Worm (Caenorhabditis elegans) whole organism, young adult: ENCODE data around the gene nhl-1.

Experiments
- B0261.1 ChIP-seq: sonication (generic microtip); optimal IDR thresholded peaks from 2 replicates; lab custom pipeline; 2016; ENCODE audit warnings: mild to moderate bottlenecking, missing genetic modification characterization, moderate library complexity, missing compliant biosample characterization
- D2030.7 ChIP-seq: fragments of 200-800 bp; sonication (Bioruptor generic); IDR thresholded peaks from 2 replicates; pipeline ENCODE4 v1.3.6; 2022; ENCODE audit warnings: missing genetic modification reagents, missing genetic modification characterization, missing compliant biosample characterization
- F33H1.4 ChIP-seq: fragments of 200-800 bp; sonication (Bioruptor generic); IDR thresholded peaks from 2 replicates; pipeline ENCODE4 v1.3.6; 2022; ENCODE audit warnings: missing genetic modification reagents, missing genetic modification characterization, missing compliant biosample characterization
- F49E8.2 ChIP-seq: sonication (generic microtip); optimal IDR thresholded peaks from 3 replicates; lab custom pipeline; 2017; ENCODE audit warnings: missing genetic modification characterization, mild to moderate bottlenecking, missing compliant biosample characterization, antibody characterized with exemption, moderate library complexity; ENCODE audit not compliant: insufficient read depth
- F57A8.1 ChIP-seq: fragments of 200-800 bp; sonication (Bioruptor generic); optimal IDR thresholded peaks from 2 replicates; lab custom pipeline; 2018; ENCODE audit warnings: mild to moderate bottlenecking, missing genetic modification characterization, moderate library complexity, missing compliant biosample characterization
- T07F8.4 ChIP-seq: sonication (generic microtip); optimal IDR thresholded peaks from 2 replicates; lab custom pipeline; 2016; ENCODE audit warnings: mild to moderate bottlenecking, missing genetic modification characterization, moderate library complexity, missing compliant biosample characterization
- Y53G8AR.9 ChIP-seq: fragments of 200-800 bp; sonication (Bioruptor generic); conservative IDR thresholded peaks from 2 replicates; pipeline ENCODE4 v1.3.6; 2022; ENCODE audit warnings: missing genetic modification reagents, missing genetic modification characterization, missing compliant biosample characterization
- aptf-3 ChIP-seq: fragments of 200-800 bp; sonication (Bioruptor generic); IDR thresholded peaks from 2 replicates; pipeline ENCODE4 v1.3.6; 2022; ENCODE audit warnings: missing genetic modification characterization, missing compliant biosample characterization
- atf-7 ChIP-seq: sonication (generic microtip); optimal IDR thresholded peaks from 2 replicates; lab custom pipeline; 2017; ENCODE audit warnings: mild to moderate bottlenecking, missing genetic modification characterization, missing compliant biosample characterization
- athp-1 ChIP-seq: sonication (generic microtip); optimal IDR thresholded peaks from 2 replicates; lab custom pipeline; 2017; ENCODE audit warnings: mild to moderate bottlenecking, missing genetic modification characterization, missing compliant biosample characterization
- cebp-2 ChIP-seq: fragments of 200-800 bp; sonication (Bioruptor generic); IDR thresholded peaks from 2 replicates; pipeline ENCODE4 v1.3.6; 2022; ENCODE audit warnings: missing genetic modification characterization, missing compliant biosample characterization
- ceh-58 ChIP-seq: fragments of 200-800 bp; sonication (Bioruptor generic); IDR thresholded peaks from 2 replicates; pipeline ENCODE4 v1.3.6; 2022; ENCODE audit warnings: missing genetic modification characterization, missing compliant biosample characterization
- die-1 ChIP-seq: sonication (generic microtip); optimal IDR thresholded peaks from 2 replicates; lab custom pipeline; 2016; ENCODE audit warnings: missing genotype, mild to moderate bottlenecking, missing genetic modification characterization, missing compliant biosample characterization
- efl-1 ChIP-seq: fragments of 150-350 bp; optimal IDR thresholded peaks from 2 replicates; lab custom pipeline; 2014; ENCODE audit warnings: missing biosample characterization, missing genetic modification reagents, missing genetic modification characterization
- egrh-3 ChIP-seq: fragments of 200-800 bp; sonication (Bioruptor generic); IDR thresholded peaks from 2 replicates; pipeline ENCODE4 v1.3.6; 2022; ENCODE audit warnings: missing genetic modification reagents, missing genetic modification characterization, missing compliant biosample characterization
- ekl-4 ChIP-seq: fragments of 200-800 bp; sonication (Bioruptor generic); IDR thresholded peaks from 2 replicates; pipeline ENCODE4 v1.3.6; 2022; ENCODE audit warnings: missing genetic modification reagents, missing genetic modification characterization, missing compliant biosample characterization
- gei-17 ChIP-seq: fragments of 200-800 bp; sonication (Bioruptor generic); optimal IDR thresholded peaks from 2 replicates; lab custom pipeline; 2018; ENCODE audit warnings: mild to moderate bottlenecking, missing genetic modification characterization, missing compliant biosample characterization
- hmg-1.2 ChIP-seq: fragments of 200-800 bp; sonication (Bioruptor generic); IDR thresholded peaks from 2 replicates; pipeline ENCODE4 v1.3.6; 2022; ENCODE audit warnings: missing genetic modification reagents, missing genetic modification characterization, missing compliant biosample characterization
- hmg-20 ChIP-seq: fragments of 200-800 bp; sonication (Bioruptor generic); IDR thresholded peaks from 2 replicates; pipeline ENCODE4 v1.3.6; 2022; ENCODE audit warnings: missing genetic modification reagents, missing genetic modification characterization, missing compliant biosample characterization
- hsf-1 ChIP-seq: fragments of 200-800 bp; sonication (Bioruptor generic); IDR thresholded peaks from 2 replicates; pipeline ENCODE4 v1.3.6; 2022; ENCODE audit warnings: missing genetic modification reagents, missing genetic modification characterization, missing compliant biosample characterization
- lsl-1 ChIP-seq: fragments of 200-800 bp; sonication (Bioruptor generic); optimal IDR thresholded peaks from 2 replicates; lab custom pipeline; 2018; ENCODE audit warnings: mild to moderate bottlenecking, missing genetic modification characterization, moderate library complexity, missing compliant biosample characterization
- lsy-27 ChIP-seq: sonication (generic microtip); optimal IDR thresholded peaks from 2 replicates; lab custom pipeline; 2017; ENCODE audit warnings: missing genetic modification characterization, mild to moderate bottlenecking, missing compliant biosample characterization, antibody characterized with exemption, missing genotype, borderline replicate concordance; ENCODE audit not compliant: insufficient read depth
- madf-6 ChIP-seq: fragments of 200-800 bp; sonication (Bioruptor generic); IDR thresholded peaks from 2 replicates; pipeline ENCODE4 v1.3.6; 2022; ENCODE audit warnings: missing genetic modification reagents, missing genetic modification characterization, missing compliant biosample characterization
- madf-8 ChIP-seq: fragments of 200-800 bp; sonication (Bioruptor generic); conservative IDR thresholded peaks from 2 replicates; pipeline ENCODE4 v1.3.6; 2022; ENCODE audit warnings: missing genetic modification reagents, missing genetic modification characterization, missing compliant biosample characterization
- mel-28 ChIP-seq: sonication (generic microtip); optimal IDR thresholded peaks from 2 replicates; lab custom pipeline; 2016; ENCODE audit warnings: borderline replicate concordance, mild to moderate bottlenecking, missing genetic modification characterization, missing compliant biosample characterization
- nfya-2 ChIP-seq: fragments of 200-800 bp; sonication (Bioruptor generic); IDR thresholded peaks from 2 replicates; pipeline ENCODE4 v1.3.6; 2022; ENCODE audit warnings: missing genetic modification reagents, missing genetic modification characterization, missing compliant biosample characterization
- rcor-1 ChIP-seq: fragments of 200-800 bp; sonication (Bioruptor generic); IDR thresholded peaks from 2 replicates; pipeline ENCODE4 v1.3.6; 2022; ENCODE audit warnings: missing genetic modification reagents, missing genetic modification characterization, missing compliant biosample characterization
- sea-2 ChIP-seq: fragments of 200-800 bp; sonication (Bioruptor generic); IDR thresholded peaks from 2 replicates; pipeline ENCODE4 v1.3.6; 2022; ENCODE audit warnings: missing genetic modification characterization, missing compliant biosample characterization
- snpc-3.4 ChIP-seq: sonication (generic microtip); optimal IDR thresholded peaks from 2 replicates; lab custom pipeline; 2017; ENCODE audit warnings: missing genetic modification characterization, mild to moderate bottlenecking, missing compliant biosample characterization, antibody characterized with exemption, moderate library complexity, missing genotype, missing genetic modification reagents
- snpc-4 ChIP-seq, 5 experiments: fragments of 150-350 bp in 1 of 5; sonication (generic microtip) in 4 of 5; optimal IDR thresholded peaks; 2 replicates each; lab custom pipeline; 2014 to 2018; ENCODE audit warnings: missing genetic modification characterization in 5 of 5, missing biosample characterization in 3 of 5, antibody characterized with exemption in 2 of 5, mild to moderate bottlenecking in 2 of 5, missing compliant biosample characterization in 2 of 5, missing genotype in 2 of 5, moderate library complexity in 2 of 5, missing genetic modification reagents in 1 of 5
- somi-1 ChIP-seq: fragments of 200-800 bp; sonication (Bioruptor generic); optimal IDR thresholded peaks from 2 replicates; lab custom pipeline; 2018; ENCODE audit warnings: mild to moderate bottlenecking, missing genetic modification characterization, missing compliant biosample characterization
- tbx-9 ChIP-seq: sonication (generic microtip); optimal IDR thresholded peaks from 2 replicates; lab custom pipeline; 2016; ENCODE audit warnings: borderline replicate concordance, missing genetic modification characterization, inconsistent platforms, missing compliant biosample characterization
- xnd-1 ChIP-seq: sonication (generic microtip); optimal IDR thresholded peaks from 2 replicates; lab custom pipeline; 2016; ENCODE audit warnings: missing genotype, missing genetic modification reagents, missing genetic modification characterization, missing compliant biosample characterization
- zfh-2 ChIP-seq: fragments of 200-800 bp; sonication (Bioruptor generic); conservative IDR thresholded peaks from 2 replicates; pipeline ENCODE4 v1.3.6; 2022; ENCODE audit warnings: missing genetic modification reagents, missing genetic modification characterization, missing compliant biosample characterization
- ztf-25 ChIP-seq: fragments of 200-800 bp; sonication (Bioruptor generic); IDR thresholded peaks from 2 replicates; pipeline ENCODE4 v1.3.6; 2022; ENCODE audit warnings: missing genetic modification reagents, missing genetic modification characterization, missing compliant biosample characterization
- ztf-28 ChIP-seq: fragments of 200-800 bp; sonication (Bioruptor generic); IDR thresholded peaks from 2 replicates; pipeline ENCODE4 v1.3.6; 2022; ENCODE audit warnings: missing genetic modification reagents, missing genetic modification characterization, missing compliant biosample characterization
- ztf-6 ChIP-seq: fragments of 200-800 bp; sonication (Bioruptor generic); IDR thresholded peaks from 2 replicates; pipeline ENCODE4 v1.3.6; 2022; ENCODE audit warnings: missing genetic modification reagents, missing genetic modification characterization, missing compliant biosample characterization

nhl-1 gene

ce11 chrIII:9110914-9111313 is 42.8 kb downstream of the nhl-1 start (continued):
- 0 out of 2 replicates have a peak, but pooled peaks have one; percentile 25 for TF ChIP-seq sea-2
- TF ChIP-seq lsl-1 (GFP tag; lab: Kevin White, UChicago) = peak; percentile 14
- TF ChIP-seq egrh-3 (GFP tag; lab: Robert Waterston, UW) = peak; percentile 64
- TF ChIP-seq hmg-20 (GFP tag; lab: Robert Waterston, UW) = 0 out of 2 replicates have a peak, but pooled peaks have one; percentile 51
- peak; percentile 78 for TF ChIP-seq D2030.7 (GFP tag; lab: Robert Waterston, UW)

ce11 chrIII:9110270-9110669 is 43.4 kb downstream of the nhl-1 start:
- TF ChIP-seq Y53G8AR.9 (GFP tag; lab: Robert Waterston, UW) = no peak
- TF ChIP-seq cebp-2 (GFP tag; lab: Robert Waterston, UW) = no peak
- peak; percentile 42 for TF ChIP-seq xnd-1 (tag; lab: Kevin White, UChicago)
- TF ChIP-seq madf-8 (GFP tag; lab: Robert Waterston, UW) = peak; percentile 4; the same call in 1 of the 2 replicates
- TF ChIP-seq efl-1 (GFP tag; lab: Kevin White, UChicago) = peak; percentile 62
- no peak for TF ChIP-seq atf-7 (tag; lab: Kevin White, UChicago)
- peak; percentile 77 for TF ChIP-seq madf-6 (GFP tag; lab: Robert Waterston, UW)
- 0 out of 2 replicates have a peak, but pooled peaks have one; percentile 10 for TF ChIP-seq rcor-1 (GFP tag; lab: Robert Waterston, UW)

ce11 chrIII:9109726-9110125 is 44.0 kb downstream of the nhl-1 start:
- TF ChIP-seq Y53G8AR.9 (GFP tag; lab: Robert Waterston, UW) (no peak), zfh-2 (no peak), ztf-25 (GFP tag; lab: Robert Waterston, UW) (no peak), ztf-28 (GFP tag; lab: Robert Waterston, UW) (no peak), F57A8.1 (GFP tag; lab: Kevin White, UChicago) (no peak), F49E8.2 (tag; lab: Kevin White, UChicago) (no peak)
- TF ChIP-seq, all 124 proteins: peak for 0

- peak; percentile 8; the same call in 1 of the 2 replicates for TF ChIP-seq madf-6 (GFP tag; lab: Robert Waterston, UW)
- no peak for TF ChIP-seq somi-1
Observed at ce11 chrIII:9109172-9109571, 44.5 kb downstream of the nhl-1 start, which contains the start of gene cya-1. TSS of gene cya-1 (minus strand) at chrIII:9109272.

ce11 chrIII:9105653-9106052 is 48.1 kb downstream of the nhl-1 start:
- TF ChIP-seq athp-1 (tag; lab: Kevin White, UChicago) = no peak
- TF ChIP-seq tbx-9 (tag; lab: Kevin White, UChicago) = no peak
- no peak for TF ChIP-seq hmg-1.2 (GFP tag; lab: Robert Waterston, UW)
- no peak for TF ChIP-seq nfya-2 (GFP tag; lab: Robert Waterston, UW)
- no peak for TF ChIP-seq gei-17 (GFP tag; lab: Kevin White, UChicago)

- TF ChIP-seq ztf-6 (GFP tag; lab: Robert Waterston, UW) (peak; percentile 65; the same call in 1 of the 2 replicates), snpc-3.4 (peak; percentile 30), egrh-3 (GFP tag; lab: Robert Waterston, UW) (peak; percentile 46; the same call in 1 of the 2 replicates), T07F8.4 (tag; lab: Kevin White, UChicago) (peak; percentile 56), die-1 (peak; percentile 86), snpc-4 (GFP tag; optimal IDR thresholded peaks at IDR 0.05; lab: Kevin White, UChicago) (peak; percentile 86), snpc-4 (tag; optimal IDR thresholded peaks at IDR 0.05; lab: Kevin White, UChicago) (peak; percentile 51 to 96 (median 88)), madf-6 (GFP tag; lab: Robert Waterston, UW) (peak; percentile 55; the same call in 1 of the 2 replicates), ceh-58 (GFP tag; lab: Robert Waterston, UW) (no peak), B0261.1 (tag; lab: Kevin White, UChicago) (peak; percentile 84), ekl-4 (GFP tag; lab: Robert Waterston, UW) (peak; percentile 63; the same call in 1 of the 2 replicates), mel-28 (tag; lab: Kevin White, UChicago) (no peak), aptf-3 (GFP tag; lab: Robert Waterston, UW) (no peak), hsf-1 (peak; percentile 9; the same call in 1 of the 2 replicates), F33H1.4 (GFP tag; lab: Robert Waterston, UW) (peak; percentile 32; the same call in 1 of the 2 replicates), lsy-27 (peak; percentile 77)
Observed at ce11 chrIII:9104060-9104459, 49.6 kb downstream of the nhl-1 start.
